Fruit fly (Drosophila melanogaster) whole organism, pupa: ENCODE data around the gene CG14301.

Experiments
- CG12605 ChIP-seq: fragments of 200-800 bp; sonication (Bioruptor generic); IDR thresholded peaks from 2 replicates; pipeline ENCODE4 v1.3.6; 2022; ENCODE audit warnings: missing biosample characterization, missing genetic modification characterization
- CG17806 ChIP-seq: fragments of 200-800 bp; sonication (Bioruptor generic); optimal IDR thresholded peaks from 2 replicates; lab custom pipeline; 2018; ENCODE audit warnings: missing biosample characterization, mild to moderate bottlenecking, missing genetic modification characterization, moderate library complexity
- CG4496 ChIP-seq: fragments of 200-800 bp; sonication (Bioruptor generic); IDR thresholded peaks from 3 replicates; pipeline ENCODE4 v1.3.6; 2022; ENCODE audit warnings: missing biosample characterization, missing genetic modification characterization
- Pif1B ChIP-seq: fragments of 200-800 bp; sonication (Bioruptor generic); optimal IDR thresholded peaks from 3 replicates; lab custom pipeline; 2016; ENCODE audit warnings: missing biosample characterization, missing genetic modification characterization
- gl ChIP-seq: fragments of 200-800 bp; sonication (Bioruptor generic); optimal IDR thresholded peaks from 2 replicates; lab custom pipeline; 2018; ENCODE audit warnings: missing biosample characterization, mild to moderate bottlenecking, missing genetic modification characterization

DNA sequence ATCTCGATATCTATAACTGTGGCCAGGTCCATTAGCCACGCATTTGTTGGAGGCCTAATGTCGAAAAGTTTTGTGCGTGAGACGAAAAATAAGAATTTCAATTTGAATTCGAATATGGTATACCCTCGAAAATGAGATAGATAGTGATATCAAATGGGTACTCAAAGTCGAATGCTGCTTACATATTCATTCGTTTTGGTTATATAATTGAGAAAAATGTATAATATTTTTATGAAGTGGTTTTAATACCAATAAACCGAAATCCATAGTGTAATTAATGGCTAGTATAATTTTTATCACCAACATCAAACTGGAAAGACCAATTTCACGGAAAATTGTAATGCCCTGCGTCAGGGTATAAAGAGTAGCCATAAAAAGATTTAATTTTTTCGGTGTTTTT is 8.2 kb downstream of the CG14301 start:
- no peak for TF ChIP-seq Pif1B (GFP tag; lab: Kevin White, UChicago)
- TF ChIP-seq CG4496: no peak
- TF ChIP-seq gl: no peak
- TF ChIP-seq CG17806 (tag; lab: Kevin White, UChicago): no peak
- no peak for TF ChIP-seq CG12605 (GFP tag; lab: Robert Waterston, UW)
